Fruit fly (Drosophila melanogaster) whole organism, wandering third instar larva: ENCODE data around the gene CG14036.

Experiments
- Dfd ChIP-seq: fragments of >200 bp; optimal IDR thresholded peaks from 2 replicates; lab custom pipeline; 2017; ENCODE audit warnings: missing biosample characterization, missing genetic modification characterization
- Hr83 ChIP-seq: fragments of 200-300 bp; sonication (Bioruptor generic); optimal IDR thresholded peaks from 2 replicates; lab custom pipeline; 2016; ENCODE audit warnings: missing biosample characterization, mild to moderate bottlenecking, missing genetic modification characterization, moderate library complexity; ENCODE audit not compliant: poor library complexity, severe bottlenecking
- fru ChIP-seq: fragments of 200-800 bp; sonication (Bioruptor generic); optimal IDR thresholded peaks from 3 replicates; lab custom pipeline; 2016; ENCODE audit warnings: missing biosample characterization, mild to moderate bottlenecking, missing genetic modification characterization
- h ChIP-seq: fragments of 200-800 bp; sonication (Bioruptor generic); optimal IDR thresholded peaks from 3 replicates; lab custom pipeline; 2016; ENCODE audit warnings: missing biosample characterization, mild to moderate bottlenecking, missing genetic modification characterization
- lola ChIP-seq: fragments of >200 bp; optimal IDR thresholded peaks from 2 replicates; lab custom pipeline; 2017; ENCODE audit warnings: missing biosample characterization, missing genetic modification characterization
- sage ChIP-seq: fragments of 200-800 bp; sonication (Bioruptor generic); optimal IDR thresholded peaks from 2 replicates; lab custom pipeline; 2016; ENCODE audit warnings: missing biosample characterization, mild to moderate bottlenecking, missing genetic modification characterization

DNA sequence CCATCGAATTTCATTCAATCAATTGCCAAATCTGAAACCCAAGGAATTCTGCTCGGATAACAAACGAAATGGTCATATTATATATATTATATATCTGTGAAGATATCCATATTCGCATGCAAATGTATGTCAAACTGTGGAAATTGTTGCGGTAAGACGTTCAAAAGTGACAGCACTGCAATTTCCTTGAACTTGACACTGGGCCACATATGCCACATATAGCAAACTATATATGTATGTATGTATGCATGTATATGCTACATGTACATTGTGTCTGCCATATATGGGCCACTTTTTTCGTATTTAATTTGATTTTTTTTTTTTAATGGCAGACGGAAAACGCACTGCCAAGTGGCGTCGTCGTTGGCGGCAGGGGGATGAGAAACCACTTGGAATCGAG, 34.3 kb downstream of the CG14036 start:
- TF ChIP-seq sage (GFP tag; lab: Kevin White, UChicago) (no peak), lola (GFP tag; lab: Kevin White, UChicago) (no peak), Hr83 (no peak), fru (GFP tag; lab: Kevin White, UChicago) (no peak), h (GFP tag; lab: Kevin White, UChicago) (no peak), Dfd (no peak)
